Worm (Caenorhabditis elegans): ENCODE results near the gene pitr-6.
A peak's percentile ranks its signal among the peaks of the same experiment; 100 is the strongest.

Gene pitr-6

DNA sequence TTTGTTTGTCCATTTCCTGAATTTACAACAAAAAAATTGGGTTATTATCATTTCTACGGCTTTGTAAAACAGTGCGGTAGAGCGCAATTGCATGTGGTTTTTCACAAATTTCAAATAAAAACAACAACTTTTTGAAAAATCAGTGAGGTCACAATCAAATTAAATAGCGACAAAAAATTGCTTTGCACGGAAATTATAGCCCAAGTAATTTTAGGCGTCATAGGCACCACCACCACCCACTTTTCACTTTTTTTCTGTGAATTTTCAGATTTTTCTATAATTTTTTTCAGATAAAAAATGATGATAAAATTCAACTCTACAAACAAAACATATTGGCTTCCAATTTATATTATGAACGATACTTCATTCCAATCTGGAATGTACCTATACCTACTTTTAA, 12.1 kb downstream of the pitr-6 start, which contains the start of gene sre-38:
TSS of gene sre-38 (plus strand) at position 301 of the 400 bp plus-strand sequence.
- no peak for TF ChIP-seq R02D3.7 (tag; optimal IDR thresholded peaks at IDR 0.05)
- no peak for TF ChIP-seq nhr-76 (tag; optimal IDR thresholded peaks at IDR 0.05)
- TF ChIP-seq nhr-25 (tag; optimal IDR thresholded peaks at IDR 0.05): no peak
- TF ChIP-seq skn-1 (tag; optimal IDR thresholded peaks at IDR 0.05): no peak
- TF ChIP-seq ceh-82 (tag; optimal IDR thresholded peaks at IDR 0.05): no peak
- no peak for TF ChIP-seq elt-3 (tag; optimal IDR thresholded peaks at IDR 0.05)
- no peak for TF ChIP-seq hmg-11 (tag; optimal IDR thresholded peaks at IDR 0.05)
- TF ChIP-seq ceh-28 (tag; optimal IDR thresholded peaks at IDR 0.05): no peak
- no peak for TF ChIP-seq elt-2 (tag; optimal IDR thresholded peaks at IDR 0.05)

DNA sequence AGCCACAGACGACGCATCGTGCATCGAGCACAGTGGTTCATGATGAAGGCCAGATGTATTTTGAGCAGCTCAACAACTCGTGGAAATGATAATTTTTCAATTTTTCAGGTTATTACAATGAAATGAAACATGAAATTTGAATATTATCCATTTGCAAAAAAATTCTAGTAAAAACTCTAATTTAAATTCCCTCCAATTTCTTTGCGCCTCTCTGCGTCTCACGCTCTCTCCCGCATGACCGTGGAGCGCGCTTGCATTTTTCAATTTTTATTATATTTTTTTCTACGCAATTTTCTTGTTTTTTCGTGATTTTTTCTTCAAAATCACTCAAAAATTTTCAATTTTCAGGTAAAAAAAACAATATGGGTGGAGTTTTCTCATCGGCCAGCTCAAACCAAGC, 14.3 kb downstream of the pitr-6 start, which contains the start of gene tag-281:
TSS of gene tag-281 (plus strand) at position 340 of the 400 bp plus-strand sequence.
- TF ChIP-seq tbx-2 (tag; optimal IDR thresholded peaks at IDR 0.05) (peak; percentile 6), daf-12 (tag; optimal IDR thresholded peaks at IDR 0.05) (no peak), ceh-82 (tag; optimal IDR thresholded peaks at IDR 0.05) (peak; percentile 44), lin-39 (tag; optimal IDR thresholded peaks at IDR 0.05) (peak; percentile 49), nhr-67 (tag; optimal IDR thresholded peaks at IDR 0.05) (no peak), jun-1 (tag; optimal IDR thresholded peaks at IDR 0.05) (peak; percentile 52), fkh-10 (GFP tag; optimal IDR thresholded peaks at IDR 0.05) (peak; percentile 33), unc-62 (GFP tag; optimal IDR thresholded peaks at IDR 0.05) (no peak), egl-27 (tag; optimal IDR thresholded peaks at IDR 0.05) (no peak), nhr-12 (tag; optimal IDR thresholded peaks at IDR 0.05) (no peak), aly-2 (tag; optimal IDR thresholded peaks at IDR 0.05) (no peak), pha-4 (tag; optimal IDR thresholded peaks at IDR 0.05) (peak; percentile 87), mml-1 (tag; optimal IDR thresholded peaks at IDR 0.05) (no peak), ZK546.5 (tag; optimal IDR thresholded peaks at IDR 0.05) (no peak), nfya-1 (tag; optimal IDR thresholded peaks at IDR 0.05; ENCODE audit: insufficient read depth) (peak; percentile 90), elt-3 (tag; optimal IDR thresholded peaks at IDR 0.05) (no peak), egl-5 (tag; optimal IDR thresholded peaks at IDR 0.05) (peak; percentile 52), nhr-237 (tag; optimal IDR thresholded peaks at IDR 0.05) (no peak), zag-1 (tag; optimal IDR thresholded peaks at IDR 0.05) (no peak), elt-2 (tag; optimal IDR thresholded peaks at IDR 0.05) (no peak), nhr-43 (tag; optimal IDR thresholded peaks at IDR 0.05; ENCODE audit: poor library complexity, severe bottlenecking) (no peak), nhr-28 (tag; optimal IDR thresholded peaks at IDR 0.05) (no peak), fos-1 (tag; optimal IDR thresholded peaks at IDR 0.05) (no peak), nhr-11 (tag; optimal IDR thresholded peaks at IDR 0.05) (no peak), R02D3.7 (tag; optimal IDR thresholded peaks at IDR 0.05) (peak; percentile 72), lsy-12 (tag; optimal IDR thresholded peaks at IDR 0.05) (no peak), hmg-11 (tag; optimal IDR thresholded peaks at IDR 0.05) (peak; percentile 22), nhr-77 (tag; optimal IDR thresholded peaks at IDR 0.05) (no peak), pqm-1 (tag; optimal IDR thresholded peaks at IDR 0.05) (peak; percentile 53), lin-15B (tag; optimal IDR thresholded peaks at IDR 0.05) (peak; percentile 92), unc-39 (tag; optimal IDR thresholded peaks at IDR 0.05) (no peak), sea-2 (GFP tag; optimal IDR thresholded peaks at IDR 0.05) (no peak), nhr-23 (tag; optimal IDR thresholded peaks at IDR 0.05) (peak; percentile 91), eor-1 (tag; optimal IDR thresholded peaks at IDR 0.05) (no peak), snpc-4 (tag; optimal IDR thresholded peaks at IDR 0.05) (peak; percentile 69), ama-1 (optimal IDR thresholded peaks at IDR 0.05) (no peak), skn-1 (tag; optimal IDR thresholded peaks at IDR 0.05) (peak; percentile 52), elt-1 (tag; optimal IDR thresholded peaks at IDR 0.05) (no peak), ceh-28 (tag; optimal IDR thresholded peaks at IDR 0.05) (peak; percentile 52)
